Worm (Caenorhabditis elegans): Measurements from ENCODE around the gene F40G9.12.

ce11 chrIII:149132-149531 lies 22.5 kb upstream of the F40G9.12 start:
- TF ChIP-seq ztf-4 (tag; optimal IDR thresholded peaks at IDR 0.05) (no peak), sma-9 (GFP tag; optimal IDR thresholded peaks at IDR 0.05) (no peak), sma-9 (tag; optimal IDR thresholded peaks at IDR 0.05) (no peak), skn-1 (tag; optimal IDR thresholded peaks at IDR 0.05) (no peak), ceh-16 (tag; optimal IDR thresholded peaks at IDR 0.05) (no peak), aly-2 (tag; optimal IDR thresholded peaks at IDR 0.05) (no peak), unc-39 (tag; optimal IDR thresholded peaks at IDR 0.05) (no peak), nhr-12 (tag; optimal IDR thresholded peaks at IDR 0.05) (no peak), lin-13 (GFP tag; optimal IDR thresholded peaks at IDR 0.05) (no peak), mdl-1 (tag; optimal IDR thresholded peaks at IDR 0.05) (no peak)
